Fruit fly (Drosophila melanogaster) whole organism, adult: ENCODE data around the gene CG10943.

ENCODE experiments used
- CG11617 ChIP-seq: fragments of 200-800 bp; sonication (Bioruptor generic); optimal IDR thresholded peaks from 2 replicates; lab custom pipeline; 2017; ENCODE audit warnings: mild to moderate bottlenecking, missing biosample characterization, missing genetic modification reagents, missing genetic modification characterization
- CG14711 ChIP-seq: fragments of 200-800 bp; sonication (Bioruptor generic); optimal IDR thresholded peaks from 2 replicates; lab custom pipeline; 2018; ENCODE audit warnings: missing biosample characterization, mild to moderate bottlenecking, missing genetic modification characterization, moderate library complexity
- CG1620 ChIP-seq: fragments of 200-800 bp; sonication (Bioruptor generic); optimal IDR thresholded peaks from 2 replicates; lab custom pipeline; 2016; ENCODE audit warnings: missing biosample characterization, missing genetic modification characterization
- CG33017 ChIP-seq: fragments of 200-800 bp; sonication (Bioruptor generic); optimal IDR thresholded peaks from 2 replicates; lab custom pipeline; 2018; ENCODE audit warnings: missing biosample characterization, mild to moderate bottlenecking, missing genetic modification characterization, moderate library complexity
- CG5204 ChIP-seq: fragments of 200-800 bp; sonication (Bioruptor generic); optimal IDR thresholded peaks from 2 replicates; lab custom pipeline; 2016; ENCODE audit warnings: missing biosample characterization, missing genetic modification characterization
- CG7045 ChIP-seq: fragments of 200-800 bp; sonication (Bioruptor generic); optimal IDR thresholded peaks from 2 replicates; lab custom pipeline; 2017; ENCODE audit warnings: missing biosample characterization, mild to moderate bottlenecking, missing genetic modification characterization
- CG7101 ChIP-seq: fragments of 200-800 bp; sonication (Bioruptor generic); optimal IDR thresholded peaks from 2 replicates; lab custom pipeline; 2018; ENCODE audit warnings: missing biosample characterization, mild to moderate bottlenecking, missing genetic modification characterization, moderate library complexity
- Clk ChIP-seq: fragments of 200-800 bp; sonication (Bioruptor generic); optimal IDR thresholded peaks from 2 replicates; lab custom pipeline; 2017; ENCODE audit warnings: missing biosample characterization, missing genetic modification characterization
- Crg-1 ChIP-seq: fragments of 200-800 bp; sonication (Bioruptor generic); optimal IDR thresholded peaks from 2 replicates; lab custom pipeline; 2016; ENCODE audit warnings: missing biosample characterization, missing genetic modification characterization
- Hr96 ChIP-seq: fragments of 200-800 bp; sonication (Bioruptor generic); optimal IDR thresholded peaks from 2 replicates; lab custom pipeline; 2016; ENCODE audit warnings: missing biosample characterization, missing genetic modification characterization
- Mnt ChIP-seq: fragments of 200-800 bp; sonication (Bioruptor generic); optimal IDR thresholded peaks from 2 replicates; lab custom pipeline; 2016; ENCODE audit warnings: missing biosample characterization, mild to moderate bottlenecking, missing genetic modification characterization
- bab1 ChIP-seq: fragments of 200-800 bp; sonication (Bioruptor generic); optimal IDR thresholded peaks from 3 replicates; lab custom pipeline; 2019; ENCODE audit warnings: missing biosample characterization, mild to moderate bottlenecking, missing genetic modification characterization, moderate library complexity
- cic ChIP-seq: fragments of 200-800 bp; sonication (Bioruptor generic); optimal IDR thresholded peaks from 2 replicates; lab custom pipeline; 2017; ENCODE audit warnings: missing biosample characterization, mild to moderate bottlenecking, missing genetic modification characterization, moderate library complexity
- cnc ChIP-seq, 2 experiments: fragments of >200 bp; optimal IDR thresholded peaks; 2 replicates each; lab custom pipeline; 2017
- kay ChIP-seq: fragments of 200-800 bp; sonication (Bioruptor generic); peaks from one replicate; lab custom pipeline; 2016; ENCODE audit warnings: missing biosample characterization, missing genetic modification characterization, borderline replicate concordance
- ovo ChIP-seq: fragments of 200-800 bp; sonication (Bioruptor generic); optimal IDR thresholded peaks from 2 replicates; lab custom pipeline; 2016; ENCODE audit warnings: missing biosample characterization, missing genetic modification characterization
- pad ChIP-seq: fragments of 200-800 bp; sonication (Bioruptor generic); optimal IDR thresholded peaks from 3 replicates; lab custom pipeline; 2017; ENCODE audit warnings: missing biosample characterization, missing genetic modification characterization, mild to moderate bottlenecking, moderate library complexity, missing genetic modification reagents
- tj ChIP-seq: fragments of 200-800 bp; sonication (Bioruptor generic); optimal IDR thresholded peaks from 3 replicates; lab custom pipeline; 2017; ENCODE audit warnings: missing biosample characterization, mild to moderate bottlenecking, missing genetic modification characterization, moderate library complexity
- toe ChIP-seq: fragments of 200-800 bp; sonication (Bioruptor generic); optimal IDR thresholded peaks from 2 replicates; lab custom pipeline; 2016; ENCODE audit warnings: missing biosample characterization, missing genetic modification characterization

Gene CG10943

dm6 chr3L:12835511-12836479, 26.9 kb downstream of the CG10943 start:
- TF ChIP-seq kay (GFP tag; lab: Kevin White, UChicago), result peak; percentile 67
- TF ChIP-seq Crg-1 (GFP tag; lab: Kevin White, UChicago), result no peak

dm6 chr3L:12834526-12835213, 28.1 kb downstream of the CG10943 start:
- TF ChIP-seq bab1 (GFP tag; lab: Kevin White, UChicago) (peak; percentile 80), CG5204 (GFP tag; lab: Kevin White, UChicago) (no peak), Crg-1 (GFP tag; lab: Kevin White, UChicago) (peak; percentile 1), tj (GFP tag; lab: Kevin White, UChicago) (peak; percentile 80)

- peak; percentile 82 for TF ChIP-seq kay (GFP tag; lab: Kevin White, UChicago)
- no peak for TF ChIP-seq cic (GFP tag; lab: Kevin White, UChicago)
Observed at dm6 chr3L:12833864-12834525, 28.7 kb downstream of the CG10943 start.

- TF ChIP-seq Mnt (GFP tag; lab: Kevin White, UChicago) (no peak), CG11617 (GFP tag; lab: Kevin White, UChicago) (no peak), tj (GFP tag; lab: Kevin White, UChicago) (no peak), toe (GFP tag; lab: Kevin White, UChicago) (no peak), CG7101 (tag; lab: Kevin White, UChicago) (no peak), CG14711 (tag; lab: Kevin White, UChicago) (no peak), pad (no peak), CG33017 (tag; lab: Kevin White, UChicago) (no peak), cnc (optimal IDR thresholded peaks at IDR 0.05; lab: Kevin White, UChicago) (no peak), Hr96 (GFP tag; lab: Kevin White, UChicago) (no peak), CG1620 (GFP tag; lab: Kevin White, UChicago) (no peak)
Observed at dm6 chr3L:12833354-12833753, 29.4 kb downstream of the CG10943 start.

dm6 chr3L:12832355-12832881, 30.3 kb downstream of the CG10943 start:
- TF ChIP-seq Mnt (GFP tag; lab: Kevin White, UChicago) (no peak), CG7101 (tag; lab: Kevin White, UChicago) (no peak), kay (GFP tag; lab: Kevin White, UChicago) (no peak), Clk (GFP tag; lab: Kevin White, UChicago) (no peak), bab1 (GFP tag; lab: Kevin White, UChicago) (no peak)

- TF ChIP-seq ovo (GFP tag; lab: Kevin White, UChicago) (no peak), CG7101 (tag; lab: Kevin White, UChicago) (no peak), Hr96 (GFP tag; lab: Kevin White, UChicago) (no peak), cic (GFP tag; lab: Kevin White, UChicago) (no peak), CG7045 (GFP tag; lab: Kevin White, UChicago) (no peak), pad (no peak), bab1 (GFP tag; lab: Kevin White, UChicago) (no peak), Clk (GFP tag; lab: Kevin White, UChicago) (no peak), Mnt (GFP tag; lab: Kevin White, UChicago) (no peak), tj (GFP tag; lab: Kevin White, UChicago) (no peak), CG14711 (tag; lab: Kevin White, UChicago) (no peak), kay (GFP tag; lab: Kevin White, UChicago) (no peak), cnc (optimal IDR thresholded peaks at IDR 0.05; lab: Kevin White, UChicago) (no peak), CG33017 (tag; lab: Kevin White, UChicago) (no peak), CG1620 (GFP tag; lab: Kevin White, UChicago) (no peak), Crg-1 (GFP tag; lab: Kevin White, UChicago) (no peak)
Observed at dm6 chr3L:12831290-12831952, 31.3 kb downstream of the CG10943 start.
